Worm (Caenorhabditis elegans): ENCODE results near the gene F28F9.3.

- TF ChIP-seq pha-4 (tag; optimal IDR thresholded peaks at IDR 0.05), result no peak
- TF ChIP-seq ztf-11 (tag; optimal IDR thresholded peaks at IDR 0.05), result no peak
- no peak for TF ChIP-seq lin-13 (tag; optimal IDR thresholded peaks at IDR 0.05)
- TF ChIP-seq nhr-76 (tag; optimal IDR thresholded peaks at IDR 0.05), result no peak
- no peak for TF ChIP-seq snpc-4 (tag; optimal IDR thresholded peaks at IDR 0.05)
- TF ChIP-seq nhr-12 (tag; optimal IDR thresholded peaks at IDR 0.05), result no peak
Measured at ce11 chrIV:3866018-3866417, 39.3 kb downstream of the F28F9.3 start.
